Worm (Caenorhabditis elegans): Measurements from ENCODE around the gene T11F9.22.

T11F9.22 gene

ce11 chrV:11526927-11527491, 47.5 kb downstream of the T11F9.22 start:
- TF ChIP-seq unc-62 (GFP tag; optimal IDR thresholded peaks at IDR 0.05): no peak
- no peak for TF ChIP-seq pha-4 (tag; optimal IDR thresholded peaks at IDR 0.05)
- TF ChIP-seq nhr-25 (tag; optimal IDR thresholded peaks at IDR 0.05): peak; percentile 65
- no peak for TF ChIP-seq aly-2 (tag; optimal IDR thresholded peaks at IDR 0.05)
- TF ChIP-seq tbx-2 (tag; optimal IDR thresholded peaks at IDR 0.05): no peak
- TF ChIP-seq skn-1 (tag; optimal IDR thresholded peaks at IDR 0.05): no peak
- no peak for TF ChIP-seq nhr-11 (tag; optimal IDR thresholded peaks at IDR 0.05)
- TF ChIP-seq daf-12 (tag; optimal IDR thresholded peaks at IDR 0.05): no peak

- TF ChIP-seq fos-1 (tag; optimal IDR thresholded peaks at IDR 0.05) (no peak), fkh-2 (tag; optimal IDR thresholded peaks at IDR 0.05) (no peak), nhr-76 (tag; optimal IDR thresholded peaks at IDR 0.05) (no peak), nhr-43 (tag; optimal IDR thresholded peaks at IDR 0.05; ENCODE audit: poor library complexity, severe bottlenecking) (no peak), mdl-1 (tag; optimal IDR thresholded peaks at IDR 0.05) (no peak), pha-4 (tag; optimal IDR thresholded peaks at IDR 0.05) (no peak), nhr-237 (tag; optimal IDR thresholded peaks at IDR 0.05) (no peak), nhr-25 (tag; optimal IDR thresholded peaks at IDR 0.05) (no peak), unc-39 (tag; optimal IDR thresholded peaks at IDR 0.05) (no peak), ztf-4 (tag; optimal IDR thresholded peaks at IDR 0.05) (no peak), lin-15B (tag; optimal IDR thresholded peaks at IDR 0.05) (no peak)
Measured at ce11 chrV:11527531-11527930, 48.0 kb downstream of the T11F9.22 start, which contains the start of gene ccch-1. TSS of gene ccch-1 (plus strand) at chrV:11527831.

DNA sequence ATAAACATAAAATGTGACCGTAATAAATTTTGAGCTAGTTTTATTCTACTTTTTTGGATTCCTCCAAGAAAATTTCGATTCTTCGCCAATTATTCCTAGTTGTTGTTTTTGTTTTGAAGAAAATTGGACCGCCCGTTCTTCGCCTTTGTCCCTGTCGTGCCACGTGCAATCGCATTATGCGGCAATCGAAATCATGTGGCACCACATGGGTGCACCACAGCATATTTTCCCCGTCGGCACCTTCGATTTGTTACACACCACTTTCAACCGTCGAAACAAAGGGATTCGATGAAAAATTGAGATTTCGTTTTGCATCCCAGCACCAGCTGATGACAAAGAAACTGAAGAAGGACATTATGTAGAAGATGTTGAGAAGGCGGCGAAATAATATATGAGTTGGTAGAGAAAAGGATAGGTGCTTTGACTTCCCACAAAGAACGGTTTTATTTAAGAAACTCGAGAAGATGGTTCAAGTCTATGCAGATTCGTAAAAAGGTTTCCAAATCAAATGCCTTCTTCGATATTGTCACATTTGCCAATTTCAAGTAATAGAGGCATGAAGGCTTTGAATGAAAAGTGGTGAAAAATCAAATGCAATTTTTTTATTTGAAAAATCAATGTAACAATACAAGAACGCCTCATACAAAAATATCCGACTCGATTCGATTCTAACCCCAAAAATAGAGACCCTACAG, 49.3 kb downstream of the T11F9.22 start:
- TF ChIP-seq ama-1 (optimal IDR thresholded peaks at IDR 0.05) (no peak), elt-3 (tag; optimal IDR thresholded peaks at IDR 0.05) (no peak), skn-1 (tag; optimal IDR thresholded peaks at IDR 0.05) (no peak), egl-27 (tag; optimal IDR thresholded peaks at IDR 0.05) (no peak), nhr-25 (tag; optimal IDR thresholded peaks at IDR 0.05) (peak; percentile 0), pha-4 (tag; optimal IDR thresholded peaks at IDR 0.05) (no peak)

- TF ChIP-seq tbx-2 (tag; optimal IDR thresholded peaks at IDR 0.05): no peak
- no peak for TF ChIP-seq nhr-12 (tag; optimal IDR thresholded peaks at IDR 0.05)
- TF ChIP-seq nhr-11 (tag; optimal IDR thresholded peaks at IDR 0.05): no peak
- TF ChIP-seq elt-2 (tag; optimal IDR thresholded peaks at IDR 0.05): no peak
- no peak for TF ChIP-seq daf-12 (tag; optimal IDR thresholded peaks at IDR 0.05)
- peak; percentile 99 for TF ChIP-seq pha-4 (tag; optimal IDR thresholded peaks at IDR 0.05)
- no peak for TF ChIP-seq nhr-28 (tag; optimal IDR thresholded peaks at IDR 0.05)
- no peak for TF ChIP-seq snpc-4 (tag; optimal IDR thresholded peaks at IDR 0.05)
Measured at ce11 chrV:11529541-11529940, 50.0 kb downstream of the T11F9.22 start.
